Worm (Caenorhabditis elegans): ENCODE data around the gene E04F6.10.
A peak's percentile ranks its signal among the peaks of the same experiment; 100 is the strongest.

The E04F6.10 gene

ce11 chrII:7186117-7186516 lies 30.8 kb downstream of the E04F6.10 start:
- TF ChIP-seq lin-39 (tag; optimal IDR thresholded peaks at IDR 0.05): no peak
- TF ChIP-seq jun-1 (tag; optimal IDR thresholded peaks at IDR 0.05): no peak
- no peak for TF ChIP-seq nhr-23 (tag; optimal IDR thresholded peaks at IDR 0.05)
- no peak for TF ChIP-seq elt-3 (tag; optimal IDR thresholded peaks at IDR 0.05)
- TF ChIP-seq ZK546.5 (tag; optimal IDR thresholded peaks at IDR 0.05): no peak
- no peak for TF ChIP-seq unc-39 (tag; optimal IDR thresholded peaks at IDR 0.05)
- TF ChIP-seq ceh-16 (tag; optimal IDR thresholded peaks at IDR 0.05): no peak
- no peak for TF ChIP-seq ceh-82 (tag; optimal IDR thresholded peaks at IDR 0.05)
- no peak for TF ChIP-seq tbx-2 (tag; optimal IDR thresholded peaks at IDR 0.05)
- TF ChIP-seq ztf-4 (tag; optimal IDR thresholded peaks at IDR 0.05): no peak
- no peak for TF ChIP-seq nhr-67 (tag; optimal IDR thresholded peaks at IDR 0.05)
- TF ChIP-seq elt-1 (tag; optimal IDR thresholded peaks at IDR 0.05): no peak
- TF ChIP-seq aly-2 (tag; optimal IDR thresholded peaks at IDR 0.05): no peak
- no peak for TF ChIP-seq fkh-10 (GFP tag; optimal IDR thresholded peaks at IDR 0.05)
- no peak for TF ChIP-seq nhr-12 (tag; optimal IDR thresholded peaks at IDR 0.05)
- no peak for TF ChIP-seq nhr-25 (tag; optimal IDR thresholded peaks at IDR 0.05)
- TF ChIP-seq nhr-77 (tag; optimal IDR thresholded peaks at IDR 0.05): no peak
- TF ChIP-seq daf-12 (tag; optimal IDR thresholded peaks at IDR 0.05): no peak
- TF ChIP-seq nhr-43 (tag; optimal IDR thresholded peaks at IDR 0.05; ENCODE audit: poor library complexity, severe bottlenecking): no peak
- TF ChIP-seq hmg-11 (tag; optimal IDR thresholded peaks at IDR 0.05): no peak

- TF ChIP-seq ceh-9 (tag; optimal IDR thresholded peaks at IDR 0.05) (no peak), ceh-16 (tag; optimal IDR thresholded peaks at IDR 0.05) (no peak), egl-5 (tag; optimal IDR thresholded peaks at IDR 0.05) (peak; percentile 25), pqm-1 (tag; optimal IDR thresholded peaks at IDR 0.05) (peak; percentile 11), nhr-43 (tag; optimal IDR thresholded peaks at IDR 0.05; ENCODE audit: poor library complexity, severe bottlenecking) (peak; percentile 75), ceh-82 (tag; optimal IDR thresholded peaks at IDR 0.05) (peak; percentile 59), elt-1 (tag; optimal IDR thresholded peaks at IDR 0.05) (no peak), fos-1 (tag; optimal IDR thresholded peaks at IDR 0.05) (no peak), ztf-4 (tag; optimal IDR thresholded peaks at IDR 0.05) (peak; percentile 72), lin-15B (tag; optimal IDR thresholded peaks at IDR 0.05) (peak; percentile 14), nhr-23 (tag; optimal IDR thresholded peaks at IDR 0.05) (no peak), nhr-67 (tag; optimal IDR thresholded peaks at IDR 0.05) (no peak), jun-1 (tag; optimal IDR thresholded peaks at IDR 0.05) (peak; percentile 15), nhr-11 (tag; optimal IDR thresholded peaks at IDR 0.05) (no peak), tbx-2 (tag; optimal IDR thresholded peaks at IDR 0.05) (peak; percentile 62), pha-4 (tag; optimal IDR thresholded peaks at IDR 0.05) (peak; percentile 87), lin-39 (tag; optimal IDR thresholded peaks at IDR 0.05) (peak; percentile 68), nhr-12 (tag; optimal IDR thresholded peaks at IDR 0.05) (no peak), egl-27 (tag; optimal IDR thresholded peaks at IDR 0.05) (no peak), snpc-4 (tag; optimal IDR thresholded peaks at IDR 0.05) (peak; percentile 60), elt-2 (tag; optimal IDR thresholded peaks at IDR 0.05) (peak; percentile 36), ama-1 (optimal IDR thresholded peaks at IDR 0.05) (peak; percentile 69), nhr-77 (tag; optimal IDR thresholded peaks at IDR 0.05) (peak; percentile 27), unc-39 (tag; optimal IDR thresholded peaks at IDR 0.05) (no peak), skn-1 (tag; optimal IDR thresholded peaks at IDR 0.05) (peak; percentile 6), R02D3.7 (tag; optimal IDR thresholded peaks at IDR 0.05) (peak; percentile 16), nfya-1 (tag; optimal IDR thresholded peaks at IDR 0.05; ENCODE audit: insufficient read depth) (peak; percentile 68)
These were observed 33.3 kb downstream of the E04F6.10 start, which contains the start of gene pdl-1 for ce11 chrII:7183493-7184272. pdl-1 (plus strand) TSS chrII:7183801.

ce11 chrII:7182630-7183029 lies 34.3 kb downstream of the E04F6.10 start:
- no peak for TF ChIP-seq fkh-2 (tag; optimal IDR thresholded peaks at IDR 0.05)
- TF ChIP-seq fkh-10 (GFP tag; optimal IDR thresholded peaks at IDR 0.05): peak; percentile 72
- peak; percentile 58 for TF ChIP-seq nfya-1 (tag; optimal IDR thresholded peaks at IDR 0.05; ENCODE audit: insufficient read depth)
- peak; percentile 57 for TF ChIP-seq hmg-11 (tag; optimal IDR thresholded peaks at IDR 0.05)

ce11 chrII:7176108-7176507 lies 40.8 kb downstream of the E04F6.10 start:
- TF ChIP-seq fkh-10 (GFP tag; optimal IDR thresholded peaks at IDR 0.05) (peak; percentile 15), ZK546.5 (tag; optimal IDR thresholded peaks at IDR 0.05) (no peak), nhr-23 (tag; optimal IDR thresholded peaks at IDR 0.05) (no peak), mml-1 (tag; optimal IDR thresholded peaks at IDR 0.05) (no peak)
